Fruit fly (Drosophila melanogaster) Kc167 (cell line): Measurements from ENCODE around the gene Dref.

Experiments used
- Myc ChIP-seq: fragments of >200 bp; optimal IDR thresholded peaks from 2 replicates; lab custom pipeline; 2017; ENCODE audit warnings: missing external identifiers
- Sin3A ChIP-seq: fragments of >200 bp; optimal IDR thresholded peaks from 2 replicates; lab custom pipeline; 2018; ENCODE audit warnings: missing external identifiers
- h ChIP-seq: fragments of >200 bp; optimal IDR thresholded peaks from 3 replicates; lab custom pipeline; 2018; ENCODE audit warnings: missing external identifiers
- insv ChIP-seq: fragments of >200 bp; optimal IDR thresholded peaks from 3 replicates; lab custom pipeline; 2018; ENCODE audit warnings: missing external identifiers
- psq ChIP-seq: fragments of >200 bp; optimal IDR thresholded peaks from 2 replicates; lab custom pipeline; 2017; ENCODE audit warnings: missing external identifiers
- ttk ChIP-seq: sonication (Bioruptor generic); optimal IDR thresholded peaks from 2 replicates; lab custom pipeline; 2017; ENCODE audit warnings: missing external identifiers

DNA sequence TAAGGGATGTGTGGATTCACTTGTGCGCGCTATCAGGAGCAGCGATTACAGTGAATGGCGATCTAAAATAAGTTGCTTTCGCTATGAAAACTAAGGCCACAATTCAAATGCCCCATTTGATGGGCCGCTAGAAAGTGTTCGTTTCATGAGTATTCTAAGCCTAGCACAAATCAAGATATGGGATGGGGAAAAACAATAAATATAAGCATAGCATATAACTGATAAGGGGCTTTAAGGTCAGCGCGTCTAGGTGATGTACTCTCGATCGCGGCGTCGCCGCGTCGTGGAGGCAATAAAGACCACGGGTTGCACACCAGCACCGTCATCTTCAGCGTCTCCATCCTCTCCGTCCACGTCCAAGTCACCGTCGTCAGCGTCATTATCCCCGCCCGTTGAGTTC lies 6.3 kb downstream of the Dref start:
- TF ChIP-seq h (no peak), psq (lab: Kevin White, UChicago) (no peak), insv (lab: Kevin White, UChicago) (no peak), Sin3A (lab: Kevin White, UChicago) (no peak), ttk (lab: Kevin White, UChicago) (no peak), Myc (lab: Kevin White, UChicago) (no peak)
